Worm (Caenorhabditis elegans) whole organism, late embryonic: ENCODE measurements around the gene ztf-30.

ENCODE experiments used
- F13H6.1 ChIP-seq: sonication (generic microtip); optimal IDR thresholded peaks from 2 replicates; lab custom pipeline; 2016; ENCODE audit warnings: missing genetic modification characterization, missing compliant biosample characterization
- ama-1 ChIP-seq: fragments of 150-350 bp; optimal IDR thresholded peaks from 2 replicates; lab custom pipeline; 2014
- ceh-19 ChIP-seq: fragments of 200-800 bp; sonication (Bioruptor generic); optimal IDR thresholded peaks from 2 replicates; lab custom pipeline; 2018; ENCODE audit warnings: mild to moderate bottlenecking, missing genetic modification characterization, missing compliant biosample characterization
- ceh-24 ChIP-seq: sonication (generic microtip); optimal IDR thresholded peaks from 2 replicates; lab custom pipeline; 2016; ENCODE audit warnings: mild to moderate bottlenecking, missing genetic modification characterization, missing compliant biosample characterization
- dmd-4 ChIP-seq: sonication (generic microtip); optimal IDR thresholded peaks from 2 replicates; lab custom pipeline; 2016; ENCODE audit warnings: borderline replicate concordance, missing genetic modification characterization, missing compliant biosample characterization
- fkh-10 ChIP-seq: fragments of 150-350 bp; optimal IDR thresholded peaks from 2 replicates; lab custom pipeline; 2014; ENCODE audit warnings: missing biosample characterization, missing genetic modification reagents, missing genetic modification characterization
- hlh-6 ChIP-seq: sonication (generic microtip); optimal IDR thresholded peaks from 2 replicates; lab custom pipeline; 2016; ENCODE audit warnings: missing genotype, missing genetic modification characterization, missing compliant biosample characterization
- nfya-1 ChIP-seq: sonication (generic microtip); optimal IDR thresholded peaks from 2 replicates; lab custom pipeline; 2017; ENCODE audit warnings: missing genetic modification characterization, mild to moderate bottlenecking, missing compliant biosample characterization, antibody characterized with exemption, moderate library complexity
- nhr-11 ChIP-seq: fragments of 150-350 bp; optimal IDR thresholded peaks from 2 replicates; lab custom pipeline; 2014; ENCODE audit warnings: missing biosample characterization, missing genetic modification characterization
- pha-4 ChIP-seq: fragments of 150-350 bp; optimal IDR thresholded peaks from 2 replicates; lab custom pipeline; 2018; ENCODE audit warnings: missing biosample characterization, missing genetic modification reagents, missing genetic modification characterization
- syd-9 ChIP-seq: sonication (generic microtip); optimal IDR thresholded peaks from 2 replicates; lab custom pipeline; 2016; ENCODE audit warnings: mild to moderate bottlenecking, missing genetic modification characterization, moderate library complexity, missing compliant biosample characterization
- tbx-7 ChIP-seq: sonication (generic microtip); optimal IDR thresholded peaks from 2 replicates; lab custom pipeline; 2016; ENCODE audit warnings: missing genotype, missing genetic modification characterization, missing compliant biosample characterization
- unc-86 ChIP-seq: sonication (generic microtip); optimal IDR thresholded peaks from 2 replicates; lab custom pipeline; 2016; ENCODE audit warnings: missing genetic modification characterization, missing compliant biosample characterization

- TF ChIP-seq syd-9 = no peak
- no peak for TF ChIP-seq ceh-24 (tag; lab: Kevin White, UChicago)
- TF ChIP-seq fkh-10 (GFP tag; lab: Kevin White, UChicago) = no peak
- TF ChIP-seq tbx-7 (tag; lab: Kevin White, UChicago) = no peak
- no peak for TF ChIP-seq nhr-11 (tag; lab: Kevin White, UChicago)
- TF ChIP-seq ama-1 (lab: Kevin White, UChicago) = no peak
- TF ChIP-seq pha-4 (tag; lab: Kevin White, UChicago) = no peak
- no peak for TF ChIP-seq dmd-4 (tag; lab: Kevin White, UChicago)
- no peak for TF ChIP-seq unc-86
- no peak for TF ChIP-seq hlh-6
- TF ChIP-seq F13H6.1 (tag; lab: Kevin White, UChicago) = no peak
- no peak for TF ChIP-seq nfya-1 (tag; lab: Kevin White, UChicago)
- TF ChIP-seq ceh-19 (GFP tag; lab: Kevin White, UChicago) = no peak
Observed at ce11 chrIII:8555682-8556081, 42.0 kb downstream of the ztf-30 start.
